Worm (Caenorhabditis elegans) whole organism, late embryonic: Measurements from ENCODE around the gene str-211.

Experiments
- C08G9.2 ChIP-seq: sonication (generic microtip); optimal IDR thresholded peaks from 2 replicates; lab custom pipeline; 2016; ENCODE audit warnings: mild to moderate bottlenecking, missing genetic modification characterization, moderate library complexity, missing compliant biosample characterization
- K02D7.2 ChIP-seq: sonication (generic microtip); optimal IDR thresholded peaks from 2 replicates; lab custom pipeline; 2017; ENCODE audit warnings: mild to moderate bottlenecking, missing genetic modification characterization, missing compliant biosample characterization
- T23F11.4 ChIP-seq: fragments of 200-800 bp; sonication (Bioruptor generic); optimal IDR thresholded peaks from 2 replicates; lab custom pipeline; 2018; ENCODE audit warnings: mild to moderate bottlenecking, missing genetic modification characterization, missing compliant biosample characterization
- Y22D7AL.16 ChIP-seq: sonication (generic microtip); optimal IDR thresholded peaks from 2 replicates; lab custom pipeline; 2016; ENCODE audit warnings: missing genetic modification characterization, missing compliant biosample characterization
- ama-1 ChIP-seq: fragments of 150-350 bp; optimal IDR thresholded peaks from 2 replicates; lab custom pipeline; 2014
- ceh-2 ChIP-seq: sonication (generic microtip); optimal IDR thresholded peaks from 2 replicates; lab custom pipeline; 2016; ENCODE audit warnings: missing genotype, missing genetic modification characterization, missing compliant biosample characterization
- ceh-22 ChIP-seq: sonication (generic microtip); optimal IDR thresholded peaks from 2 replicates; lab custom pipeline; 2017; ENCODE audit warnings: missing biosample characterization, missing genetic modification characterization
- ceh-30 ChIP-seq: fragments of 150-350 bp; optimal IDR thresholded peaks from 2 replicates; lab custom pipeline; 2014; ENCODE audit warnings: missing biosample characterization, missing genetic modification characterization
- ceh-34 ChIP-seq: sonication (generic microtip); optimal IDR thresholded peaks from 2 replicates; lab custom pipeline; 2016; ENCODE audit warnings: mild to moderate bottlenecking, missing genetic modification characterization, missing compliant biosample characterization
- ceh-45 ChIP-seq: fragments of 200-800 bp; sonication (Bioruptor generic); IDR thresholded peaks from 2 replicates; pipeline ENCODE4 v1.3.6; 2022; ENCODE audit warnings: missing genetic modification reagents, missing genetic modification characterization, missing compliant biosample characterization
- ceh-6 ChIP-seq: fragments of 200-800 bp; sonication (Bioruptor generic); optimal IDR thresholded peaks from 2 replicates; lab custom pipeline; 2018; ENCODE audit warnings: mild to moderate bottlenecking, missing genetic modification characterization, missing compliant biosample characterization
- ceh-9 ChIP-seq: sonication (generic microtip); optimal IDR thresholded peaks from 2 replicates; lab custom pipeline; 2016; ENCODE audit warnings: mild to moderate bottlenecking, missing genetic modification characterization, inconsistent platforms, missing compliant biosample characterization
- che-1 ChIP-seq: sonication (generic microtip); optimal IDR thresholded peaks from 2 replicates; lab custom pipeline; 2016; ENCODE audit warnings: mild to moderate bottlenecking, missing genetic modification characterization, missing compliant biosample characterization
- elt-4 ChIP-seq: sonication (generic microtip); optimal IDR thresholded peaks from 2 replicates; lab custom pipeline; 2016; ENCODE audit warnings: missing genetic modification characterization, missing compliant biosample characterization
- ets-4 ChIP-seq: sonication (generic microtip); optimal IDR thresholded peaks from 2 replicates; lab custom pipeline; 2016; ENCODE audit warnings: missing genetic modification characterization, missing compliant biosample characterization
- eyg-1 ChIP-seq: sonication (generic microtip); optimal IDR thresholded peaks from 2 replicates; lab custom pipeline; 2016; ENCODE audit warnings: missing genotype, missing genetic modification characterization, missing compliant biosample characterization
- fax-1 ChIP-seq: sonication (generic microtip); optimal IDR thresholded peaks from 2 replicates; lab custom pipeline; 2016; ENCODE audit warnings: missing genotype, missing genetic modification characterization, missing compliant biosample characterization
- gmeb-2 ChIP-seq: sonication (generic microtip); optimal IDR thresholded peaks from 2 replicates; lab custom pipeline; 2016; ENCODE audit warnings: missing genetic modification characterization, inconsistent platforms, missing compliant biosample characterization
- hlh-13 ChIP-seq: fragments of 200-800 bp; sonication (Bioruptor generic); optimal IDR thresholded peaks from 2 replicates; lab custom pipeline; 2018; ENCODE audit warnings: mild to moderate bottlenecking, missing genetic modification characterization, missing compliant biosample characterization
- hlh-15 ChIP-seq: sonication (generic microtip); optimal IDR thresholded peaks from 2 replicates; lab custom pipeline; 2016; ENCODE audit warnings: missing genetic modification characterization, missing compliant biosample characterization
- lim-6 ChIP-seq: sonication (generic microtip); optimal IDR thresholded peaks from 2 replicates; lab custom pipeline; 2016; ENCODE audit warnings: missing genetic modification characterization, missing compliant biosample characterization
- mec-3 ChIP-seq: sonication (generic microtip); optimal IDR thresholded peaks from 2 replicates; lab custom pipeline; 2016; ENCODE audit warnings: borderline replicate concordance, missing genetic modification characterization, missing compliant biosample characterization
- nhr-11 ChIP-seq: fragments of 150-350 bp; optimal IDR thresholded peaks from 2 replicates; lab custom pipeline; 2014; ENCODE audit warnings: missing biosample characterization, missing genetic modification characterization
- pat-9 ChIP-seq: fragments of 200-800 bp; sonication (Bioruptor generic); optimal IDR thresholded peaks from 2 replicates; lab custom pipeline; 2018; ENCODE audit warnings: mild to moderate bottlenecking, missing genetic modification characterization, moderate library complexity, missing compliant biosample characterization
- pax-1 ChIP-seq: fragments of 150-350 bp; optimal IDR thresholded peaks from 2 replicates; lab custom pipeline; 2014; ENCODE audit warnings: missing biosample characterization, missing genetic modification characterization
- pha-2 ChIP-seq: sonication (generic microtip); optimal IDR thresholded peaks from 2 replicates; lab custom pipeline; 2017; ENCODE audit warnings: mild to moderate bottlenecking, missing genetic modification characterization, missing compliant biosample characterization
- pha-4 ChIP-seq: fragments of 150-350 bp; optimal IDR thresholded peaks from 2 replicates; lab custom pipeline; 2018; ENCODE audit warnings: missing biosample characterization, missing genetic modification reagents, missing genetic modification characterization
- pqm-1 ChIP-seq: sonication (generic microtip); optimal IDR thresholded peaks from 2 replicates; lab custom pipeline; 2016; ENCODE audit warnings: missing genetic modification characterization, missing compliant biosample characterization
- pros-1 ChIP-seq: fragments of 150-350 bp; optimal IDR thresholded peaks from 2 replicates; lab custom pipeline; 2014; ENCODE audit warnings: missing biosample characterization, missing genetic modification reagents, missing genetic modification characterization
- ref-2 ChIP-seq: sonication (generic microtip); optimal IDR thresholded peaks from 2 replicates; lab custom pipeline; 2016; ENCODE audit warnings: missing genetic modification characterization, missing compliant biosample characterization
- sdc-2 ChIP-seq: sonication (generic microtip); optimal IDR thresholded peaks from 2 replicates; lab custom pipeline; 2016; ENCODE audit warnings: missing genotype, missing genetic modification characterization, missing compliant biosample characterization
- sox-4 ChIP-seq: sonication (generic microtip); optimal IDR thresholded peaks from 2 replicates; lab custom pipeline; 2017; ENCODE audit warnings: mild to moderate bottlenecking, missing genetic modification characterization, inconsistent platforms, missing compliant biosample characterization
- tbx-2 ChIP-seq: sonication (generic microtip); optimal IDR thresholded peaks from 2 replicates; lab custom pipeline; 2016; ENCODE audit warnings: missing genetic modification characterization, missing compliant biosample characterization
- unc-3 ChIP-seq, 2 experiments: fragments of 200-800 bp in 1 of 2; sonication (Bioruptor generic) in 1 of 2; sonication (generic microtip) in 1 of 2; conservative IDR thresholded peaks in 1 of 2; optimal IDR thresholded peaks in 1 of 2; 2 replicates each; pipeline versions ENCODE4 v1.3.6 to Lab custom; 2016 to 2022; ENCODE audit warnings: missing compliant biosample characterization in 2 of 2, missing genetic modification characterization in 2 of 2, missing genetic modification reagents in 1 of 2
- unc-42 ChIP-seq: sonication (generic microtip); optimal IDR thresholded peaks from 2 replicates; lab custom pipeline; 2016; ENCODE audit warnings: missing genotype, missing genetic modification characterization, missing compliant biosample characterization
- unc-86 ChIP-seq: sonication (generic microtip); optimal IDR thresholded peaks from 2 replicates; lab custom pipeline; 2016; ENCODE audit warnings: missing genetic modification characterization, missing compliant biosample characterization
- zip-5 ChIP-seq: sonication (generic microtip); optimal IDR thresholded peaks from 2 replicates; lab custom pipeline; 2016; ENCODE audit warnings: missing genetic modification characterization, missing compliant biosample characterization

Gene str-211

DNA sequence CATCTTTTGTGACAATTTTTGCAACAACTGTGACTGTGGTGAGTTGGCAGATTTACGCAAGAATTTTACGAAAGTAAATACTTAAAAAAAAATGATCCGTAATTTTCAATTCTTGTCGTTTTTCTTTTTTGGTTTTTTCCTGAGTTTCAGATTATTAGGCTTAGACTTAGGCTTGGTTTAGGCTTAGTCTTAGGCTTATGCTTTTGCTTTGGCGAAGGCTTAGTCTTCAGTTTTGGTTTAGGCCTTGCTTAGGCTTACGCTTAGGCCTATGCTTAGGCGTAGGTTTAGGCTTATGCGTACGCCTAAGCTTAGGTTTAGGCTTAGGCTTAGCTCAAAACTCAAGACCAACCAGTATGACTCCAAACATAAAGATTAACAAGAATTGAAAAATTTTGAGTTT lies 13.5 kb upstream of the str-211 start:
- TF ChIP-seq pha-2 (no peak), pqm-1 (tag; lab: Kevin White, UChicago) (no peak), unc-42 (no peak), gmeb-2 (tag; lab: Kevin White, UChicago) (no peak), ceh-9 (tag; lab: Kevin White, UChicago) (no peak), unc-86 (tag; lab: Kevin White, UChicago) (no peak), Y22D7AL.16 (tag; lab: Kevin White, UChicago) (no peak), pat-9 (tag; lab: Kevin White, UChicago) (no peak), K02D7.2 (tag; lab: Kevin White, UChicago) (no peak), lim-6 (tag; lab: Kevin White, UChicago) (no peak), che-1 (tag; lab: Kevin White, UChicago) (no peak), T23F11.4 (GFP tag; lab: Kevin White, UChicago) (no peak), sox-4 (tag; lab: Kevin White, UChicago) (no peak), zip-5 (no peak), ceh-34 (tag; lab: Kevin White, UChicago) (no peak), nhr-11 (no peak), tbx-2 (no peak), mec-3 (no peak), pros-1 (tag; lab: Kevin White, UChicago) (no peak), ceh-2 (tag; lab: Kevin White, UChicago) (no peak)

DNA sequence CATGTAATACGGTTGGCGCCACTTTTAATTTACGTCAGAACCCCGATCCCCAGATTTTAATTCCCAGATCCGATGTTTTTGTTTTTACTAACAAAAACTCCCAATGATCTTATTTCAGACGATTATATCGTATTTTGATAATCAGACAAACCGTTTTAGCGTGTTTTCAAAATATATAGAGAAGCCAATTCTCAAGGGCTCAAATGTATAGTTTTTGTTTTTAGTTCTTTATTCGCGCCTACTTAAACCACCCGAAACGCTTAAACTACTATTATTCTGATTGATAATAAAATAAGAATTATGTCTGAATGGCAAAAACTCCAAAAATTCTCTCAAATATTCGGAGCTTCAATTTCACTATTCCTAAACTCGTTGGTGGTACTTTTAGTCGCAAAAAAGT lies 12.4 kb upstream of the str-211 start, which contains the start of gene str-208:
Gene str-208 (plus strand): TSS at position 301 of the 400 bp plus-strand sequence.
- TF ChIP-seq gmeb-2 (tag; lab: Kevin White, UChicago) (no peak), eyg-1 (tag; lab: Kevin White, UChicago) (no peak), hlh-15 (tag; lab: Kevin White, UChicago) (no peak), elt-4 (tag; lab: Kevin White, UChicago) (no peak), ceh-30 (tag; lab: Kevin White, UChicago) (no peak), pax-1 (no peak), ama-1 (lab: Kevin White, UChicago) (no peak), pha-4 (no peak)
- TF ChIP-seq, all 69 proteins: peak for 0

DNA sequence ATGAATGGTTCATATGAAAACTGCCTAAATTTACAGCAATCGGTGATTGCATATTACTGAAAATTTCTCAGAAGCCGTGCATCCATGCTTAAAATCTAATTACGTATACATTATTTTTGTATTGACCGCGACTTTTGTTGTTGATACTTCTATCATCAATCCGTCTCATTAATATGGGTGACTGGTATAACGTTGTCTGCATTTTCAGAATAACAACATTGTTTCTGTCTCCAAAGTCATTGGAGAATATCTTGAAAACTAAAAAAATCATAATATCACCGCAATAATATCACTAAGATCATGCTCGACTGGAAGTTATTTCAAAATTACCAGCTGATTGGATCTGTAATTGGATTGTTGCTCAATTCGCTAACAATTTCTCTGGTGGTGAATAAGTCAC lies 7.3 kb upstream of the str-211 start, which contains the start of gene str-207:
Gene str-207 (plus strand): TSS at position 301 of the 400 bp plus-strand sequence.
- TF ChIP-seq elt-4 (tag; lab: Kevin White, UChicago) (no peak), ets-4 (tag; lab: Kevin White, UChicago) (no peak), hlh-13 (GFP tag; lab: Kevin White, UChicago) (no peak), unc-3 (GFP tag; conservative IDR thresholded peaks at IDR 0.05; lab: Robert Waterston, UW) (no peak), unc-3 (tag; optimal IDR thresholded peaks at IDR 0.05; lab: Kevin White, UChicago) (no peak), fax-1 (tag; lab: Kevin White, UChicago) (no peak), ceh-45 (GFP tag; lab: Robert Waterston, UW) (no peak), sox-4 (tag; lab: Kevin White, UChicago) (no peak), ceh-2 (tag; lab: Kevin White, UChicago) (no peak), ceh-22 (tag; lab: Kevin White, UChicago) (no peak), ref-2 (tag; lab: Kevin White, UChicago) (no peak), sdc-2 (tag; lab: Kevin White, UChicago) (no peak)

DNA sequence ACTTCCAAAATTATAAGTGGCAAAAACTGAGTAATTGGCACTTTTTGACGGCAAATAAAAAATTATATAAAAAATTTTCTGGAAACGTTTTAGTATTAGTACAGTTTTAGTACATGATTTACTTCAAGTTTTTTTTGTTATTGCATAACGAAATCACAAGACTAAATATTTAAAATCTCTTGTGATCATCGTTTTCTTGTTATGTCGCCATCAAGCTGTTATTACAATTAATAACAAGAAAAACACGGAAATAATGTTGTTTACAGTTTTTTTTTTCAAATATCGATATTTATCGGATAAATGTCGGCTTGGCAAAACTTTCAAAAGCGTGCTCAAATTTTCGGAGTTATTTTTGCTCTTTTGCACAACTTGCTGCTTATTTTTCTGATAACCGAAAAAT lies 4.5 kb upstream of the str-211 start, which contains the start of gene str-209:
Gene str-209 (plus strand): TSS at position 301 of the 400 bp plus-strand sequence.
- TF ChIP-seq C08G9.2 (tag; lab: Kevin White, UChicago) (no peak), lim-6 (tag; lab: Kevin White, UChicago) (no peak), ceh-6 (GFP tag; lab: Kevin White, UChicago) (no peak), sox-4 (tag; lab: Kevin White, UChicago) (no peak)
- TF ChIP-seq, all 69 proteins: peak for 0
